Fruit fly (Drosophila melanogaster) whole organism, embryonic: ENCODE data around the gene Dred.

ENCODE experiments used
- Aef1 ChIP-seq: fragments of 200-800 bp; sonication (Bioruptor generic); IDR thresholded peaks from 3 replicates; pipeline ENCODE4 v1.3.6; 2022; ENCODE audit warnings: missing biosample characterization, missing genetic modification characterization
- CG11504 ChIP-seq: fragments of 200-800 bp; sonication (Bioruptor generic); optimal IDR thresholded peaks from 3 replicates; lab custom pipeline; 2019; ENCODE audit warnings: missing biosample characterization, mild to moderate bottlenecking, missing genetic modification characterization, moderate library complexity
- CG12236 ChIP-seq: fragments of 200-800 bp; sonication (Bioruptor generic); optimal IDR thresholded peaks from 2 replicates; lab custom pipeline; 2016; ENCODE audit warnings: missing biosample characterization, missing genetic modification characterization
- CG12769 ChIP-seq: fragments of 200-800 bp; sonication (Bioruptor generic); optimal IDR thresholded peaks from 2 replicates; lab custom pipeline; 2019; ENCODE audit warnings: missing biosample characterization, mild to moderate bottlenecking, missing genetic modification characterization, moderate library complexity
- CG13123 ChIP-seq: fragments of 200-800 bp; sonication (Bioruptor generic); optimal IDR thresholded peaks from 2 replicates; lab custom pipeline; 2016; ENCODE audit warnings: missing biosample characterization, missing genetic modification characterization
- CG1603 ChIP-seq: fragments of 200-800 bp; sonication (Bioruptor generic); optimal IDR thresholded peaks from 2 replicates; lab custom pipeline; 2019; ENCODE audit warnings: missing biosample characterization, mild to moderate bottlenecking, missing genetic modification characterization, moderate library complexity
- CG16815 ChIP-seq: fragments of 200-800 bp; sonication (Bioruptor generic); optimal IDR thresholded peaks from 3 replicates; lab custom pipeline; 2017; ENCODE audit warnings: missing biosample characterization, mild to moderate bottlenecking, missing genetic modification characterization
- CG3163 ChIP-seq: fragments of 200-800 bp; sonication (Bioruptor generic); optimal IDR thresholded peaks from 3 replicates; lab custom pipeline; 2016; ENCODE audit warnings: missing biosample characterization, missing genetic modification characterization
- CG3847 ChIP-seq: fragments of 200-800 bp; sonication (Bioruptor generic); IDR thresholded peaks from 2 replicates; pipeline ENCODE4 v1.3.6; 2022; ENCODE audit warnings: missing biosample characterization, missing genetic modification characterization
- CG43689 ChIP-seq: fragments of 200-800 bp; sonication (Bioruptor generic); IDR thresholded peaks from 2 replicates; pipeline ENCODE4 v1.3.6; 2022; ENCODE audit warnings: missing biosample characterization, missing genetic modification characterization
- CG4424 ChIP-seq: fragments of 200-800 bp; sonication (Bioruptor generic); optimal IDR thresholded peaks from 3 replicates; lab custom pipeline; 2016; ENCODE audit warnings: missing biosample characterization, missing genetic modification characterization
- CG9215 ChIP-seq: fragments of 200-800 bp; sonication (Bioruptor generic); IDR thresholded peaks from 2 replicates; pipeline ENCODE4 v1.3.6; 2022; ENCODE audit warnings: missing biosample characterization, missing genetic modification characterization
- CG9609 ChIP-seq: fragments of 200-800 bp; sonication (Bioruptor generic); optimal IDR thresholded peaks from 3 replicates; lab custom pipeline; 2016; ENCODE audit warnings: missing biosample characterization, missing genetic modification characterization
- Camta ChIP-seq: fragments of 200-800 bp; sonication (Bioruptor generic); optimal IDR thresholded peaks from 2 replicates; lab custom pipeline; 2016; ENCODE audit warnings: missing biosample characterization, missing genetic modification characterization
- Fer2 ChIP-seq: fragments of 200-800 bp; sonication (Bioruptor generic); optimal IDR thresholded peaks from 2 replicates; lab custom pipeline; 2018; ENCODE audit warnings: missing biosample characterization, mild to moderate bottlenecking, missing genetic modification characterization, moderate library complexity
- Jarid2 ChIP-seq: fragments of 200-800 bp; sonication (Bioruptor generic); optimal IDR thresholded peaks from 3 replicates; lab custom pipeline; 2017; ENCODE audit warnings: mild to moderate bottlenecking, missing biosample characterization, missing genetic modification reagents, missing genetic modification characterization
- NFAT ChIP-seq: fragments of 200-800 bp; sonication (Bioruptor generic); IDR thresholded peaks from 2 replicates; pipeline ENCODE4 v1.3.6; 2022; ENCODE audit warnings: missing biosample characterization, missing genetic modification characterization
- Oaz ChIP-seq: fragments of 200-800 bp; sonication (Bioruptor generic); IDR thresholded peaks from 2 replicates; pipeline ENCODE4 v1.3.6; 2022; ENCODE audit warnings: missing biosample characterization, missing genetic modification characterization
- Oli ChIP-seq: fragments of 200-800 bp; sonication (Bioruptor generic); optimal IDR thresholded peaks from 2 replicates; lab custom pipeline; 2018; ENCODE audit warnings: missing biosample characterization, mild to moderate bottlenecking, missing genetic modification characterization, moderate library complexity
- Opbp ChIP-seq: fragments of 200-800 bp; sonication (Bioruptor generic); IDR thresholded peaks from 3 replicates; pipeline ENCODE4 v1.3.6; 2022; ENCODE audit warnings: missing biosample characterization, missing genetic modification characterization; ENCODE audit not compliant: partially characterized antibody
- Sox102F ChIP-seq: fragments of 200-800 bp; sonication (Bioruptor generic); optimal IDR thresholded peaks from 2 replicates; lab custom pipeline; 2018; ENCODE audit warnings: missing biosample characterization, mild to moderate bottlenecking, missing genetic modification characterization, moderate library complexity
- Sry-β ChIP-seq: fragments of 200-800 bp; sonication (Bioruptor generic); optimal IDR thresholded peaks from 2 replicates; lab custom pipeline; 2018; ENCODE audit warnings: missing biosample characterization, mild to moderate bottlenecking, missing genetic modification characterization, moderate library complexity
- Usf ChIP-seq: fragments of 200-800 bp; sonication (Bioruptor generic); optimal IDR thresholded peaks from 2 replicates; lab custom pipeline; 2017; ENCODE audit warnings: missing genotype, missing biosample characterization, missing genetic modification characterization
- abd-A ChIP-seq: fragments of 200-800 bp; sonication (Bioruptor generic); optimal IDR thresholded peaks from 3 replicates; lab custom pipeline; 2019; ENCODE audit warnings: missing biosample characterization, mild to moderate bottlenecking, missing genetic modification characterization, moderate library complexity
- cato ChIP-seq: fragments of 200-800 bp; sonication (Bioruptor generic); optimal IDR thresholded peaks from 2 replicates; lab custom pipeline; 2016; ENCODE audit warnings: missing biosample characterization, missing genetic modification characterization, borderline replicate concordance
- cg ChIP-seq: fragments of 200-800 bp; sonication (Bioruptor generic); optimal IDR thresholded peaks from 3 replicates; lab custom pipeline; 2019; ENCODE audit warnings: missing biosample characterization, mild to moderate bottlenecking, missing genetic modification characterization, moderate library complexity
- chn ChIP-seq: fragments of 200-800 bp; sonication (Bioruptor generic); optimal IDR thresholded peaks from 2 replicates; lab custom pipeline; 2016; ENCODE audit warnings: missing biosample characterization, missing genetic modification characterization
- croc ChIP-seq: fragments of 200-800 bp; sonication (Bioruptor generic); conservative IDR thresholded peaks from 3 replicates; pipeline ENCODE4 v1.3.6; 2022; ENCODE audit warnings: missing biosample characterization, missing genetic modification characterization
- crp ChIP-seq, 2 experiments: fragments of 200-800 bp; sonication (Bioruptor generic); optimal IDR thresholded peaks; 2 replicates in 1 of 2; 3 replicates in 1 of 2; lab custom pipeline; 2017; ENCODE audit warnings: missing biosample characterization in 2 of 2, missing genetic modification characterization in 2 of 2, mild to moderate bottlenecking in 1 of 2, moderate library complexity in 1 of 2
- da ChIP-seq: fragments of 200-800 bp; sonication (Bioruptor generic); optimal IDR thresholded peaks from 2 replicates; lab custom pipeline; 2016; ENCODE audit warnings: missing biosample characterization, missing genetic modification characterization
- dan ChIP-seq: fragments of 200-800 bp; sonication (Bioruptor generic); IDR thresholded peaks from 2 replicates; pipeline ENCODE4 v1.3.6; 2022; ENCODE audit warnings: missing biosample characterization, missing genetic modification characterization
- emc ChIP-seq: fragments of 200-800 bp; sonication (Bioruptor generic); optimal IDR thresholded peaks from 2 replicates; lab custom pipeline; 2016; ENCODE audit warnings: missing biosample characterization, missing genetic modification characterization
- fd102C ChIP-seq: fragments of 200-800 bp; sonication (Bioruptor generic); optimal IDR thresholded peaks from 2 replicates; lab custom pipeline; 2018; ENCODE audit warnings: missing biosample characterization, mild to moderate bottlenecking, missing genetic modification characterization, moderate library complexity
- gcm ChIP-seq: fragments of 200-800 bp; sonication (Bioruptor generic); optimal IDR thresholded peaks from 2 replicates; lab custom pipeline; 2019; ENCODE audit warnings: missing biosample characterization, mild to moderate bottlenecking, missing genetic modification characterization, moderate library complexity
- hbn ChIP-seq: fragments of 200-800 bp; sonication (Bioruptor generic); IDR thresholded peaks from 2 replicates; pipeline ENCODE4 v1.3.6; 2022; ENCODE audit warnings: missing biosample characterization, missing genetic modification characterization; ENCODE audit not compliant: partially characterized antibody
- ind ChIP-seq: fragments of 200-800 bp; sonication (Bioruptor generic); optimal IDR thresholded peaks from 3 replicates; lab custom pipeline; 2016; ENCODE audit warnings: missing biosample characterization, missing genetic modification characterization
- kah ChIP-seq: fragments of 200-800 bp; sonication (Bioruptor generic); optimal IDR thresholded peaks from 2 replicates; lab custom pipeline; 2018; ENCODE audit warnings: missing biosample characterization, mild to moderate bottlenecking, missing genetic modification characterization
- klu ChIP-seq: fragments of 200-800 bp; sonication (Bioruptor generic); IDR thresholded peaks from 2 replicates; pipeline ENCODE4 v1.3.6; 2022; ENCODE audit warnings: missing biosample characterization, missing genetic modification characterization
- otp ChIP-seq: fragments of 200-800 bp; sonication (Bioruptor generic); IDR thresholded peaks from 3 replicates; pipeline ENCODE4, ENCODE4 v1.3.6; 2022; ENCODE audit warnings: missing biosample characterization, missing genetic modification characterization
- pnt ChIP-seq: fragments of 200-800 bp; sonication (Bioruptor generic); optimal IDR thresholded peaks from 3 replicates; lab custom pipeline; 2016; ENCODE audit warnings: missing biosample characterization, missing genetic modification characterization
- row ChIP-seq: fragments of 200-800 bp; sonication (Bioruptor generic); IDR thresholded peaks from 3 replicates; pipeline ENCODE4 v1.3.6; 2022; ENCODE audit warnings: missing biosample characterization, missing genetic modification characterization
- schlank ChIP-seq: fragments of 200-800 bp; sonication (Bioruptor generic); optimal IDR thresholded peaks from 2 replicates; lab custom pipeline; 2018; ENCODE audit warnings: missing biosample characterization, mild to moderate bottlenecking, missing genetic modification characterization
- sens-2 ChIP-seq: fragments of 200-800 bp; sonication (Bioruptor generic); IDR thresholded peaks from 2 replicates; pipeline ENCODE4 v1.3.6; 2022; ENCODE audit warnings: missing biosample characterization, missing genetic modification characterization
- sqz ChIP-seq: fragments of 200-800 bp; sonication (Bioruptor generic); optimal IDR thresholded peaks from 3 replicates; lab custom pipeline; 2018; ENCODE audit warnings: missing biosample characterization, mild to moderate bottlenecking, missing genetic modification characterization
- tio ChIP-seq: fragments of 200-800 bp; sonication (Bioruptor generic); optimal IDR thresholded peaks from 2 replicates; lab custom pipeline; 2017; ENCODE audit warnings: missing biosample characterization, missing genetic modification characterization, inconsistent platforms
- tll ChIP-seq, 2 experiments: fragments of 200-800 bp in 1 of 2; fragments of >200 bp in 1 of 2; sonication (Bioruptor generic) in 1 of 2; optimal IDR thresholded peaks; 2 replicates each; lab custom pipeline; 2017 to 2019; ENCODE audit warnings: missing biosample characterization in 2 of 2, missing genetic modification characterization in 2 of 2, mild to moderate bottlenecking in 1 of 2, moderate library complexity in 1 of 2
- twi ChIP-seq: fragments of 200-800 bp; optimal IDR thresholded peaks from 2 replicates; lab custom pipeline; 2019; ENCODE audit warnings: missing biosample characterization, mild to moderate bottlenecking, missing genetic modification characterization, moderate library complexity
- tx ChIP-seq: fragments of 200-800 bp; sonication (Bioruptor generic); optimal IDR thresholded peaks from 2 replicates; lab custom pipeline; 2016; ENCODE audit warnings: missing biosample characterization, missing genetic modification characterization
- unpg ChIP-seq: fragments of 200-800 bp; sonication (Bioruptor generic); optimal IDR thresholded peaks from 3 replicates; lab custom pipeline; 2018; ENCODE audit warnings: missing biosample characterization, mild to moderate bottlenecking, missing genetic modification characterization, moderate library complexity
- vfl ChIP-seq: fragments of 200-800 bp; sonication (Bioruptor generic); optimal IDR thresholded peaks from 2 replicates; lab custom pipeline; 2016; ENCODE audit warnings: missing biosample characterization, missing genetic modification characterization
- wor ChIP-seq: fragments of 200-800 bp; sonication (Bioruptor generic); IDR thresholded peaks from 2 replicates; pipeline ENCODE4 v1.3.6; 2022; ENCODE audit warnings: missing biosample characterization, missing genetic modification characterization

Dred gene

dm6 chr3L:19585979-19586378 is 42.0 kb upstream of the Dred start, which contains the start of the genes CG9231 and CG9330 (continued):
- peak; percentile 52; the same call in 1 of the 3 replicates for TF ChIP-seq row (GFP tag; lab: Robert Waterston, UW)
- no peak for TF ChIP-seq CG4424 (GFP tag; lab: Kevin White, UChicago)
- no peak for TF ChIP-seq hbn (GFP tag; lab: Robert Waterston, UW)
- no peak for TF ChIP-seq NFAT (GFP tag; lab: Robert Waterston, UW)
- no peak for TF ChIP-seq klu
- TF ChIP-seq gcm (GFP tag; lab: Kevin White, UChicago) = peak; percentile 32
- no peak for TF ChIP-seq schlank (tag; lab: Kevin White, UChicago)
- no peak for TF ChIP-seq sens-2
- peak; percentile 4; the same call in 1 of the 2 replicates for TF ChIP-seq CG3847 (GFP tag; lab: Robert Waterston, UW)
- TF ChIP-seq crp (GFP tag; optimal IDR thresholded peaks at IDR 0.05; lab: Kevin White, UChicago) = peak; percentile 39 to 88
- no peak for TF ChIP-seq vfl (GFP tag; lab: Kevin White, UChicago)
- no peak for TF ChIP-seq croc (GFP tag; lab: Robert Waterston, UW)
- no peak for TF ChIP-seq dan (GFP tag; lab: Robert Waterston, UW)
- TF ChIP-seq twi (tag; lab: Kevin White, UChicago) = no peak
- no peak for TF ChIP-seq CG16815 (GFP tag; lab: Kevin White, UChicago)
- TF ChIP-seq sqz = no peak
- TF ChIP-seq CG43689 = no peak
- TF ChIP-seq cg (GFP tag; lab: Kevin White, UChicago) = no peak
- TF ChIP-seq Oli (tag; lab: Kevin White, UChicago) = no peak
- peak; percentile 11 for TF ChIP-seq Sox102F
- TF ChIP-seq otp (GFP tag; lab: Robert Waterston, UW) = no peak
- TF ChIP-seq pnt = no peak
- TF ChIP-seq CG12769 = peak; percentile 51
- no peak for TF ChIP-seq Fer2 (tag; lab: Kevin White, UChicago)
- TF ChIP-seq Jarid2 (GFP tag; lab: Kevin White, UChicago) = no peak
- TF ChIP-seq CG11504 (tag; lab: Kevin White, UChicago) = peak; percentile 50
- TF ChIP-seq Sry-β (GFP tag; lab: Kevin White, UChicago) = no peak
- TF ChIP-seq CG13123 (GFP tag; lab: Kevin White, UChicago) = no peak
- TF ChIP-seq emc (GFP tag; lab: Kevin White, UChicago) = no peak
- no peak for TF ChIP-seq wor (GFP tag; lab: Robert Waterston, UW)
- TF ChIP-seq Opbp (GFP tag; lab: Robert Waterston, UW) = no peak
- TF ChIP-seq ind = peak; percentile 23
- peak; percentile 52 for TF ChIP-seq CG1603 (tag; lab: Kevin White, UChicago)
- no peak for TF ChIP-seq cato (GFP tag; lab: Kevin White, UChicago)
- TF ChIP-seq CG3163 (GFP tag; lab: Kevin White, UChicago) = no peak
- peak; percentile 15 for TF ChIP-seq unpg
- no peak for TF ChIP-seq CG12236 (GFP tag; lab: Kevin White, UChicago)
- TF ChIP-seq Usf (GFP tag; lab: Kevin White, UChicago) = no peak
- peak; percentile 1 for TF ChIP-seq chn (GFP tag; lab: Kevin White, UChicago)
- TF ChIP-seq da (GFP tag; lab: Kevin White, UChicago) = no peak
- TF ChIP-seq fd102C (GFP tag; lab: Kevin White, UChicago) = no peak
- peak in 1 of 2 experiments; percentile 77 for TF ChIP-seq tll (GFP tag; optimal IDR thresholded peaks at IDR 0.05; lab: Kevin White, UChicago)
- no peak for TF ChIP-seq kah
- TF ChIP-seq Aef1 (GFP tag; lab: Robert Waterston, UW) = no peak
- TF ChIP-seq CG9609 (GFP tag; lab: Kevin White, UChicago) = no peak
- TF ChIP-seq Camta = no peak
- TF ChIP-seq CG9215 (GFP tag; lab: Robert Waterston, UW) = no peak
- TF ChIP-seq tx (GFP tag; lab: Kevin White, UChicago) = no peak
- no peak for TF ChIP-seq Oaz (GFP tag; lab: Robert Waterston, UW)
- TF ChIP-seq abd-A = no peak
- no peak for TF ChIP-seq tio
